Fruit fly (Drosophila melanogaster): Measurements from ENCODE around the gene Mtch.

dm6 chr3L:177938-178337 is 6.5 kb upstream of the Mtch start:
- TF ChIP-seq CG10669 (GFP tag; optimal IDR thresholded peaks at IDR 0.05) = no peak
- no peak for TF ChIP-seq Lpt (GFP tag; optimal IDR thresholded peaks at IDR 0.05)
- TF ChIP-seq CG8119 (GFP tag; IDR thresholded peaks at IDR 0.05) = no peak

Measured in whole organism, prepupa.